Worm (Caenorhabditis elegans) whole organism, midembryonic: ENCODE measurements around the gene F35D11.1.

ENCODE experiments used
- cog-1 ChIP-seq: sonication (generic microtip); optimal IDR thresholded peaks from 2 replicates; lab custom pipeline; 2016; ENCODE audit warnings: missing genetic modification characterization, missing compliant biosample characterization
- flt-1 ChIP-seq: fragments of 200-800 bp; sonication (Bioruptor generic); IDR thresholded peaks from 2 replicates; pipeline ENCODE4 v1.3.6; 2022; ENCODE audit warnings: missing genetic modification characterization, missing compliant biosample characterization
- klf-2 ChIP-seq: fragments of 200-800 bp; sonication (Bioruptor generic); conservative IDR thresholded peaks from 2 replicates; pipeline ENCODE4 v1.3.6; 2022; ENCODE audit warnings: missing genetic modification reagents, missing genetic modification characterization, missing compliant biosample characterization
- ref-1 ChIP-seq: fragments of 200-800 bp; sonication (Bioruptor generic); conservative IDR thresholded peaks from 2 replicates; pipeline ENCODE4 v1.3.6; 2022; ENCODE audit warnings: missing genetic modification reagents, missing genetic modification characterization, missing compliant biosample characterization

DNA sequence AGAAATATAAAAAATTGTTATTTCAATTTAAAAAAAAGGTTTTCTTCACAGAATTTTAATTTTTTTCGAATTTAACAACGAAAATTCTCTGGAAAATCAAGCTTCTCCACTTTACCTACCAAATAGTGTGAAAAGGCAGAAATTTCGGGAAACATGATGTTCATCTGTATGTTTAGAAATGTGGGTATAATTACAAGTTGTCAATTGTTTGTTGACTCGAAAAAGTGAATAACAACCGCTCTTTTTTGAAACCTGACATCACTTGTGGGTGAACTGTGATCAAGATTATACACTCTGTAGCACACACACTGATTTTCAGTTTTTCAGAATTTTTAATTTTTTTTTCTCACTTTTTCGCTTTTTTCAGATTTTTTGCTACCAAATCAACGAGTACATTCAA lies 26.9 kb upstream of the F35D11.1 start:
- no peak for TF ChIP-seq flt-1 (GFP tag; lab: Robert Waterston, UW)
- TF ChIP-seq klf-2 (GFP tag; lab: Robert Waterston, UW): no peak
- no peak for TF ChIP-seq cog-1 (tag; lab: Kevin White, UChicago)
- TF ChIP-seq ref-1: no peak
